Fruit fly (Drosophila melanogaster) whole organism, embryonic: Measurements from ENCODE around the gene Klp10A.

Source experiments
- Atf-2 ChIP-seq: fragments of 200-800 bp; sonication (Bioruptor generic); optimal IDR thresholded peaks from 2 replicates; lab custom pipeline; 2016; ENCODE audit warnings: missing biosample characterization, missing genetic modification characterization
- Atf6 ChIP-seq: fragments of 200-800 bp; sonication (Bioruptor generic); IDR thresholded peaks from 2 replicates; pipeline ENCODE4 v1.3.6; 2022; ENCODE audit warnings: missing biosample characterization, missing genetic modification characterization
- B-H2 ChIP-seq: fragments of 200-800 bp; sonication (Bioruptor generic); optimal IDR thresholded peaks from 2 replicates; lab custom pipeline; 2018; ENCODE audit warnings: missing biosample characterization, mild to moderate bottlenecking, missing genetic modification characterization
- Bgb ChIP-seq: fragments of 200-800 bp; sonication (Bioruptor generic); IDR thresholded peaks from 2 replicates; pipeline ENCODE4 v1.3.6; 2022; ENCODE audit warnings: missing biosample characterization, missing genetic modification characterization; ENCODE audit not compliant: partially characterized antibody
- CG10147 ChIP-seq: fragments of 200-800 bp; sonication (Bioruptor generic); optimal IDR thresholded peaks from 2 replicates; lab custom pipeline; 2019; ENCODE audit warnings: missing biosample characterization, mild to moderate bottlenecking, missing genetic modification characterization, moderate library complexity
- CG10267 ChIP-seq: fragments of 200-800 bp; sonication (Bioruptor generic); optimal IDR thresholded peaks from 2 replicates; lab custom pipeline; 2018; ENCODE audit warnings: missing biosample characterization, mild to moderate bottlenecking, missing genetic modification characterization, moderate library complexity
- CG10462 ChIP-seq: fragments of 200-800 bp; sonication (Bioruptor generic); optimal IDR thresholded peaks from 2 replicates; lab custom pipeline; 2016; ENCODE audit warnings: missing biosample characterization, missing genetic modification characterization
- CG10543 ChIP-seq: fragments of 200-800 bp; sonication (Bioruptor generic); optimal IDR thresholded peaks from 3 replicates; lab custom pipeline; 2017; ENCODE audit warnings: missing biosample characterization, mild to moderate bottlenecking, missing genetic modification characterization, moderate library complexity
- CG10979 ChIP-seq: fragments of 200-800 bp; sonication (Bioruptor generic); optimal IDR thresholded peaks from 2 replicates; lab custom pipeline; 2018; ENCODE audit warnings: missing biosample characterization, mild to moderate bottlenecking, missing genetic modification characterization, moderate library complexity
- CG13424 ChIP-seq: fragments of 200-800 bp; sonication (Bioruptor generic); optimal IDR thresholded peaks from 2 replicates; lab custom pipeline; 2019; ENCODE audit warnings: missing biosample characterization, mild to moderate bottlenecking, missing genetic modification characterization, moderate library complexity
- CG31365 ChIP-seq: fragments of 200-800 bp; sonication (Bioruptor generic); optimal IDR thresholded peaks from 2 replicates; lab custom pipeline; 2018; ENCODE audit warnings: missing biosample characterization, mild to moderate bottlenecking, missing genetic modification characterization
- CG34224 ChIP-seq: fragments of 200-800 bp; sonication (Bioruptor generic); IDR thresholded peaks from 3 replicates; pipeline ENCODE4 v1.3.6; 2022; ENCODE audit warnings: missing biosample characterization, missing genetic modification characterization; ENCODE audit not compliant: partially characterized antibody
- CG4360 ChIP-seq: fragments of 200-800 bp; sonication (Bioruptor generic); IDR thresholded peaks from 2 replicates; pipeline ENCODE4 v1.3.6; 2022; ENCODE audit warnings: missing biosample characterization, missing genetic modification characterization
- CG6689 ChIP-seq: fragments of 200-800 bp; sonication (Bioruptor generic); IDR thresholded peaks from 2 replicates; pipeline ENCODE4 v1.3.6; 2022; ENCODE audit warnings: missing biosample characterization, missing genetic modification characterization
- CG7839 ChIP-seq: fragments of 200-800 bp; sonication (Bioruptor generic); optimal IDR thresholded peaks from 3 replicates; lab custom pipeline; 2018; ENCODE audit warnings: missing biosample characterization, mild to moderate bottlenecking, missing genetic modification characterization, moderate library complexity
- CG8765 ChIP-seq: fragments of 200-800 bp; sonication (Bioruptor generic); IDR thresholded peaks from 2 replicates; pipeline ENCODE4 v1.3.6; 2022; ENCODE audit warnings: missing biosample characterization, missing genetic modification characterization
- CG9817 ChIP-seq: fragments of 200-800 bp; sonication (Bioruptor generic); optimal IDR thresholded peaks from 2 replicates; lab custom pipeline; 2018; ENCODE audit warnings: missing biosample characterization, mild to moderate bottlenecking, missing genetic modification characterization, moderate library complexity
- Deaf1 ChIP-seq: fragments of 200-800 bp; optimal IDR thresholded peaks from 3 replicates; lab custom pipeline; 2019; ENCODE audit warnings: missing biosample characterization, mild to moderate bottlenecking, missing genetic modification characterization, moderate library complexity
- Fer1 ChIP-seq: fragments of 200-800 bp; sonication (Bioruptor generic); optimal IDR thresholded peaks from 2 replicates; lab custom pipeline; 2017; ENCODE audit warnings: missing biosample characterization, mild to moderate bottlenecking, missing genetic modification characterization
- Fer3 ChIP-seq: fragments of 200-800 bp; sonication (Bioruptor generic); optimal IDR thresholded peaks from 2 replicates; lab custom pipeline; 2018; ENCODE audit warnings: missing biosample characterization, mild to moderate bottlenecking, missing genetic modification characterization, moderate library complexity
- HLH54F ChIP-seq: fragments of 200-800 bp; sonication (Bioruptor generic); optimal IDR thresholded peaks from 3 replicates; lab custom pipeline; 2016; ENCODE audit warnings: missing biosample characterization, missing genetic modification characterization
- Hr51 ChIP-seq, 2 experiments: fragments of 200-800 bp; sonication (Bioruptor generic); optimal IDR thresholded peaks; 2 replicates in 1 of 2; 3 replicates in 1 of 2; lab custom pipeline; 2016 to 2018; ENCODE audit warnings: missing biosample characterization in 2 of 2, missing genetic modification characterization in 2 of 2, mild to moderate bottlenecking in 1 of 2, moderate library complexity in 1 of 2
- Max ChIP-seq: fragments of 200-800 bp; sonication (Bioruptor generic); optimal IDR thresholded peaks from 2 replicates; lab custom pipeline; 2016; ENCODE audit warnings: missing biosample characterization, mild to moderate bottlenecking, missing genetic modification characterization
- Med ChIP-seq: fragments of 200-800 bp; sonication (Bioruptor generic); peaks from one replicate; lab custom pipeline; 2016; ENCODE audit warnings: missing biosample characterization, missing genetic modification characterization, mild to moderate bottlenecking, inconsistent platforms, moderate library complexity
- Rfx ChIP-seq: fragments of 200-800 bp; sonication (Bioruptor generic); IDR thresholded peaks from 2 replicates; pipeline ENCODE4 v1.3.6; 2022; ENCODE audit warnings: missing biosample characterization, missing genetic modification characterization
- Trl ChIP-seq, 3 experiments: fragments of >200 bp in 2 of 3; fragments of 200-800 bp in 1 of 3; sonication (Bioruptor generic) in 1 of 3; optimal IDR thresholded peaks; 2 replicates in 1 of 3; 3 replicates in 2 of 3; lab custom pipeline; 2016 to 2017; ENCODE audit warnings: missing biosample characterization in 1 of 3, missing genetic modification characterization in 1 of 3
- Usf ChIP-seq: fragments of 200-800 bp; sonication (Bioruptor generic); optimal IDR thresholded peaks from 2 replicates; lab custom pipeline; 2017; ENCODE audit warnings: missing genotype, missing biosample characterization, missing genetic modification characterization
- ap ChIP-seq: fragments of 200-800 bp; sonication (Bioruptor generic); IDR thresholded peaks from 2 replicates; pipeline ENCODE4 v1.3.6; 2022; ENCODE audit warnings: missing biosample characterization, missing genetic modification characterization
- ase ChIP-seq: fragments of 200-800 bp; sonication (Bioruptor generic); IDR thresholded peaks from 3 replicates; pipeline ENCODE4 v1.3.6; 2022; ENCODE audit warnings: missing biosample characterization, missing genetic modification characterization
- bigmax ChIP-seq: fragments of 200-800 bp; sonication (Bioruptor generic); optimal IDR thresholded peaks from 2 replicates; lab custom pipeline; 2018; ENCODE audit warnings: missing biosample characterization, mild to moderate bottlenecking, missing genetic modification characterization
- btn ChIP-seq: fragments of 200-800 bp; sonication (Bioruptor generic); optimal IDR thresholded peaks from 2 replicates; lab custom pipeline; 2016; ENCODE audit warnings: missing biosample characterization, missing genetic modification characterization
- caup ChIP-seq: fragments of 200-800 bp; sonication (Bioruptor generic); optimal IDR thresholded peaks from 3 replicates; lab custom pipeline; 2017; ENCODE audit warnings: missing biosample characterization, mild to moderate bottlenecking, missing genetic modification characterization, moderate library complexity; ENCODE audit not compliant: severe bottlenecking
- cg ChIP-seq: fragments of 200-800 bp; sonication (Bioruptor generic); optimal IDR thresholded peaks from 3 replicates; lab custom pipeline; 2019; ENCODE audit warnings: missing biosample characterization, mild to moderate bottlenecking, missing genetic modification characterization, moderate library complexity
- dmrt99B ChIP-seq: fragments of 200-800 bp; sonication (Bioruptor generic); optimal IDR thresholded peaks from 2 replicates; lab custom pipeline; 2018; ENCODE audit warnings: missing biosample characterization, mild to moderate bottlenecking, missing genetic modification characterization, moderate library complexity
- fd64A ChIP-seq: fragments of 200-800 bp; sonication (Bioruptor generic); optimal IDR thresholded peaks from 3 replicates; lab custom pipeline; 2018; ENCODE audit warnings: missing biosample characterization, mild to moderate bottlenecking, missing genetic modification characterization
- gcm2 ChIP-seq: fragments of 200-800 bp; sonication (Bioruptor generic); optimal IDR thresholded peaks from 2 replicates; lab custom pipeline; 2016; ENCODE audit warnings: missing biosample characterization, missing genetic modification characterization
- grau ChIP-seq: fragments of 200-800 bp; optimal IDR thresholded peaks from 3 replicates; lab custom pipeline; 2019; ENCODE audit warnings: missing biosample characterization, mild to moderate bottlenecking, missing genetic modification characterization, moderate library complexity
- gsb-n ChIP-seq: fragments of 200-800 bp; sonication (Bioruptor generic); optimal IDR thresholded peaks from 3 replicates; lab custom pipeline; 2018; ENCODE audit warnings: missing biosample characterization, mild to moderate bottlenecking, missing genetic modification characterization
- lab ChIP-seq: fragments of 200-800 bp; sonication (Bioruptor generic); optimal IDR thresholded peaks from 3 replicates; lab custom pipeline; 2017; ENCODE audit warnings: missing biosample characterization, missing genetic modification characterization, mild to moderate bottlenecking, moderate library complexity, missing genetic modification reagents
- onecut ChIP-seq: fragments of 200-800 bp; sonication (Bioruptor generic); IDR thresholded peaks from 2 replicates; pipeline ENCODE4 v1.3.6; 2022; ENCODE audit warnings: missing biosample characterization, missing genetic modification characterization
- phol ChIP-seq: fragments of 200-800 bp; sonication (Bioruptor generic); optimal IDR thresholded peaks from 3 replicates; lab custom pipeline; 2018; ENCODE audit warnings: missing biosample characterization, mild to moderate bottlenecking, missing genetic modification characterization, moderate library complexity
- row ChIP-seq: fragments of 200-800 bp; sonication (Bioruptor generic); IDR thresholded peaks from 3 replicates; pipeline ENCODE4 v1.3.6; 2022; ENCODE audit warnings: missing biosample characterization, missing genetic modification characterization
- sens ChIP-seq: fragments of 200-800 bp; sonication (Bioruptor generic); peaks from one replicate; lab custom pipeline; 2016; ENCODE audit warnings: missing biosample characterization, missing genetic modification characterization

The Klp10A gene

DNA sequence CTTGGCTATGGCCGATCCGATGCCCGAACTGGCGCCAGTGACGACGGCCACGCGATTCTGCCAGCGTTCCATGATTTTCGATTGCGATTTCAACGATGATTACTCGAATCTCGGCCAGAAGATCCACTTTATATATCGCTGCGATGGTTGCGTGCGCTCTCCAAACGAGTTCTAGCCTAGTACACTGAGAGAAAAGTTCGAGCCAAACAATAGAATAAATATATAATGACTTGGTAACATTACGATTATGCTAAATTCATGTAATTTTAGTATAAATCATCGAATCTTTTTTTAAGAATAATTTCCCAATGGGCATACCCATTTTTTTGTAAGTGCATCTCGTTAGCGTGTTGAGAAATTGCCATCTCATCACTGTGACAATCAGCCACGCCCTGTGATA, 32.0 kb upstream of the Klp10A start, which contains the start of gene Antdh (continued):
- TF ChIP-seq CG7839 (tag; lab: Kevin White, UChicago) (no peak), gsb-n (tag; lab: Kevin White, UChicago) (no peak), btn (GFP tag; lab: Kevin White, UChicago) (no peak), CG31365 (tag; lab: Kevin White, UChicago) (no peak), CG34224 (GFP tag; lab: Robert Waterston, UW) (no peak), ap (GFP tag; lab: Robert Waterston, UW) (no peak), fd64A (GFP tag; lab: Kevin White, UChicago) (no peak), Max (no peak), Deaf1 (tag; lab: Kevin White, UChicago) (no peak), Fer3 (tag; lab: Kevin White, UChicago) (no peak), CG10462 (GFP tag; lab: Kevin White, UChicago) (no peak), CG6689 (GFP tag; lab: Robert Waterston, UW) (peak; percentile 40; the same call in 1 of the 2 replicates)

DNA sequence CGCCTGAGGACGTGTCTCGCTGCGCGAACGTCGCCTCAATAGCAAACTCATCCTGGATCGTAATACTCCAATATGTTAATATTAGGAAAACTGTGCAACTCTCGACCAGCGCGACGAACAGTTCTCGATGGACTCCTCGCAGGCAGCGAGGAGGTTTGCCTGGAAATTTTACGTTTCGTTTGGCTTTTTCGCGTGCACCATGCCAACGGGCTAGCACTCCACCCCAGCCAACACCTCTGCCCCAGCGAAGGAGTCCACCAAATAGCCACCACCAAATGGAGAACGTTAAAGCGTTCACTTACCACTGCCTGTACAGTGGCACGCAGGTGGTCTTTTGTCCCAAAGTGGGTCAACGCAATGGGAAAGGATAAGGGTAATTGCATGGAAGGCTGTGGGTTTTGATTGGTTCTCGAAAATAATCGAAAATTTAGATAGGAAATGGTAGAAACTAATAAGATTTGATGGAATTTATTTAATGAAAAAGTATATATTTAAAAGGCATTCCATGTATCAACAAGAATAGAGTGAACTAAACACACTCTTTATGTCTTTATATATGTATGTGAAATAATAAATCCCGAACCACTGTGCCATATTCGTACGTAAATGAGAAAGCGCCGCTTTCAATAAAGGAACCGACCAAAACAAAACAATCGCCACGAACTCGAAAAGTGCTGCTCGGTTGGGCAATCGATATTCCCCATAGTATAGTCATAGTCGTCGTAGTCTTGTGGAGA, 23.0 kb upstream of the Klp10A start, which contains the start of gene CG32668:
CG32668 (minus strand) TSS at position 51 of the 737 bp plus-strand sequence.
- TF ChIP-seq sens: peak; percentile 63
- peak; percentile 46 for TF ChIP-seq Med (GFP tag; lab: Kevin White, UChicago)
- no peak for TF ChIP-seq B-H2 (GFP tag; lab: Kevin White, UChicago)
- peak; percentile 9 for TF ChIP-seq Deaf1 (tag; lab: Kevin White, UChicago)
- no peak for TF ChIP-seq CG10543
- 0 out of 3 replicates have a peak, but pooled peaks have one; percentile 17 for TF ChIP-seq row (GFP tag; lab: Robert Waterston, UW)
- TF ChIP-seq onecut (GFP tag; lab: Robert Waterston, UW): peak; percentile 23; the same call in 1 of the 2 replicates
- TF ChIP-seq, all 482 proteins: peak for 5

DNA sequence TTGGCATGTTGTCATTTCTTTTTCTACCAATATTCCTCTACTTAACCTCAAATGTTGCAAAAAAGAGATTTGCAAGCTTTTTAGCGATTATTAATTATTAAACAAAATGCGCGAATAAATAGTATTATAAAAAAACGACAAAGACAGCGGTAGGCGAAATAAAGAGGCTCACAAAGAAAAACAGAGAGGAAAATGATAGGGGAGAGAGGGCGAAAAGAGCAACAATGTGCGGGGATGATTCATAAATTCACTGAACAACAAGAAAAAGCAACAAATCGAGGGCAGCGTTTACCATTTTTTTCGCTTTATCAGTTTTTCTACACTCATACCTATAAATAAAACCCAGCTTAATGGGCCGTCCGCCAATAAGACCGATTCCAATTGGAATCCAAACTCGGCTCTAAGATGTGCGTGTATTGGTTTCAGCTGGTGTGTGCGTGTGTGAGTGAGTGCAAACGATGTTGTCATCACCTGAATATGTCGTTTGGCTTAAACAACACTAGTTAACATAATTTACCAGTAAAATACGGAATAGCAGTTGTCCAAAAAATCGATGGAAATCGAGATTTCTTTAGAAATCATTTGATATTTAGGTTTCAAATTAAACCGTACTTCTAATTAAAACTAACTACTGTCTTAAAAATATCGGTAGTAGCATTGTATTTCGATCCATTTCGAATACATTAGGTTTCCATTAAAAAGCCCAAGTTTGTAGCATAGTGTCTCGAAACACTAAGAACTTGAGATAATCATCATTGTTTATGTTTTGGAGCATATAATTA, 19.1 kb upstream of the Klp10A start:
- TF ChIP-seq grau (tag; lab: Kevin White, UChicago) (peak; percentile 37), Hr51 (GFP tag; optimal IDR thresholded peaks at IDR 0.05; lab: Kevin White, UChicago) (peak in 1 of 2 experiments; percentile 16), CG13424 (tag; lab: Kevin White, UChicago) (peak; percentile 36), CG4360 (peak; percentile 20; the same call in 1 of the 2 replicates), CG9817 (tag; lab: Kevin White, UChicago) (peak; percentile 4), Med (GFP tag; lab: Kevin White, UChicago) (peak; percentile 64), CG8765 (GFP tag; lab: Robert Waterston, UW) (no peak), Atf-2 (no peak), Atf6 (GFP tag; lab: Robert Waterston, UW) (0 out of 2 replicates have a peak, but pooled peaks have one; percentile 19), ase (GFP tag; lab: Robert Waterston, UW) (no peak), Bgb (GFP tag; lab: Robert Waterston, UW) (no peak), CG10267 (peak; percentile 13), bigmax (peak; percentile 67), caup (peak; percentile 10), cg (peak; percentile 55), Rfx (GFP tag; lab: Robert Waterston, UW) (peak; percentile 58), Fer1 (GFP tag; lab: Kevin White, UChicago) (peak; percentile 7), phol (tag; lab: Kevin White, UChicago) (peak; percentile 7), gcm2 (GFP tag; lab: Kevin White, UChicago) (no peak), lab (GFP tag; lab: Kevin White, UChicago) (peak; percentile 41), CG10147 (peak; percentile 43), Trl (optimal IDR thresholded peaks at IDR 0.05; lab: Kevin White, UChicago) (peak; percentile 7 to 33), Trl (GFP tag; optimal IDR thresholded peaks at IDR 0.05; lab: Kevin White, UChicago) (no peak), Usf (GFP tag; lab: Kevin White, UChicago) (no peak), HLH54F (GFP tag; lab: Kevin White, UChicago) (no peak), CG10979 (tag; lab: Kevin White, UChicago) (peak; percentile 6), dmrt99B (tag; lab: Kevin White, UChicago) (peak; percentile 19)
